Worm (Caenorhabditis elegans) whole organism, L3 larva: Measurements from ENCODE around the gene iff-2.

Experiments
- ZK546.5 ChIP-seq: sonication (generic microtip); optimal IDR thresholded peaks from 2 replicates; lab custom pipeline; 2017; ENCODE audit warnings: missing biosample characterization, missing genetic modification characterization
- aly-2 ChIP-seq: fragments of 150-350 bp; optimal IDR thresholded peaks from 2 replicates; lab custom pipeline; 2014; ENCODE audit warnings: missing biosample characterization, missing genetic modification characterization
- ama-1 ChIP-seq: fragments of 150-350 bp; optimal IDR thresholded peaks from 2 replicates; lab custom pipeline; 2018
- ceh-16 ChIP-seq: sonication (generic microtip); optimal IDR thresholded peaks from 2 replicates; lab custom pipeline; 2017; ENCODE audit warnings: missing biosample characterization, missing genetic modification characterization
- ceh-28 ChIP-seq: fragments of 150-350 bp; optimal IDR thresholded peaks from 2 replicates; lab custom pipeline; 2014; ENCODE audit warnings: missing biosample characterization, missing genetic modification reagents, missing genetic modification characterization
- ceh-82 ChIP-seq: fragments of 150-350 bp; optimal IDR thresholded peaks from 2 replicates; lab custom pipeline; 2014; ENCODE audit warnings: missing biosample characterization, missing genetic modification characterization
- daf-12 ChIP-seq: fragments of 150-350 bp; optimal IDR thresholded peaks from 2 replicates; lab custom pipeline; 2014; ENCODE audit warnings: missing biosample characterization, missing genetic modification reagents, missing genetic modification characterization
- elt-1 ChIP-seq: fragments of 150-350 bp; optimal IDR thresholded peaks from 2 replicates; lab custom pipeline; 2014; ENCODE audit warnings: missing biosample characterization, missing genetic modification characterization
- elt-2 ChIP-seq: sonication (generic microtip); optimal IDR thresholded peaks from 2 replicates; lab custom pipeline; 2016; ENCODE audit warnings: missing genetic modification reagents, mild to moderate bottlenecking, missing genetic modification characterization, missing compliant biosample characterization
- eor-1 ChIP-seq, 2 experiments: fragments of 150-350 bp; optimal IDR thresholded peaks; 2 replicates each; lab custom pipeline; 2014 to 2018; ENCODE audit warnings: missing biosample characterization in 2 of 2, missing genetic modification characterization in 2 of 2
- fkh-10 ChIP-seq: sonication (generic microtip); optimal IDR thresholded peaks from 2 replicates; lab custom pipeline; 2017; ENCODE audit warnings: missing biosample characterization, missing genetic modification reagents, missing genetic modification characterization
- fos-1 ChIP-seq: fragments of 150-350 bp; optimal IDR thresholded peaks from 2 replicates; lab custom pipeline; 2014; ENCODE audit warnings: missing biosample characterization, missing genetic modification characterization
- hmg-11 ChIP-seq: sonication (generic microtip); optimal IDR thresholded peaks from 2 replicates; lab custom pipeline; 2016; ENCODE audit warnings: missing genetic modification characterization, missing compliant biosample characterization
- jun-1 ChIP-seq: fragments of 150-350 bp; optimal IDR thresholded peaks from 2 replicates; lab custom pipeline; 2014; ENCODE audit warnings: missing biosample characterization, missing genetic modification reagents, missing genetic modification characterization
- lin-15B ChIP-seq: fragments of 150-350 bp; optimal IDR thresholded peaks from 2 replicates; lab custom pipeline; 2014; ENCODE audit warnings: missing biosample characterization, missing genetic modification characterization
- lin-39 ChIP-seq: fragments of 150-350 bp; optimal IDR thresholded peaks from 2 replicates; lab custom pipeline; 2018; ENCODE audit warnings: missing biosample characterization, missing genetic modification reagents, missing genetic modification characterization
- lsy-12 ChIP-seq: sonication (generic microtip); optimal IDR thresholded peaks from 2 replicates; lab custom pipeline; 2016; ENCODE audit warnings: mild to moderate bottlenecking, missing genetic modification characterization, missing compliant biosample characterization
- mdl-1 ChIP-seq: fragments of 150-350 bp; optimal IDR thresholded peaks from 2 replicates; lab custom pipeline; 2014; ENCODE audit warnings: missing biosample characterization, missing genetic modification characterization
- mml-1 ChIP-seq: fragments of 150-350 bp; sonication (generic microtip); optimal IDR thresholded peaks from 3 replicates; lab custom pipeline; 2014; ENCODE audit warnings: missing biosample characterization, missing genetic modification characterization
- nfya-1 ChIP-seq: sonication (generic microtip); optimal IDR thresholded peaks from 2 replicates; lab custom pipeline; 2017; ENCODE audit warnings: missing genetic modification characterization, mild to moderate bottlenecking, missing compliant biosample characterization, antibody characterized with exemption, moderate library complexity; ENCODE audit not compliant: insufficient read depth
- nhr-11 ChIP-seq: fragments of 150-350 bp; optimal IDR thresholded peaks from 2 replicates; lab custom pipeline; 2014; ENCODE audit warnings: missing biosample characterization, missing genetic modification characterization
- nhr-12 ChIP-seq: fragments of 150-350 bp; optimal IDR thresholded peaks from 2 replicates; lab custom pipeline; 2014; ENCODE audit warnings: missing biosample characterization, missing genetic modification characterization
- nhr-23 ChIP-seq: fragments of 150-350 bp; optimal IDR thresholded peaks from 2 replicates; lab custom pipeline; 2014; ENCODE audit warnings: missing biosample characterization, missing genetic modification reagents, missing genetic modification characterization
- nhr-237 ChIP-seq: fragments of 150-350 bp; optimal IDR thresholded peaks from 2 replicates; lab custom pipeline; 2014; ENCODE audit warnings: missing biosample characterization, missing genetic modification characterization
- nhr-25 ChIP-seq: sonication (generic microtip); optimal IDR thresholded peaks from 2 replicates; lab custom pipeline; 2017; ENCODE audit warnings: missing biosample characterization, missing genetic modification characterization
- nhr-43 ChIP-seq: sonication (generic microtip); optimal IDR thresholded peaks from 2 replicates; lab custom pipeline; 2016; ENCODE audit warnings: mild to moderate bottlenecking, missing genetic modification characterization, missing compliant biosample characterization; ENCODE audit not compliant: poor library complexity, severe bottlenecking
- nhr-67 ChIP-seq: fragments of 150-350 bp; optimal IDR thresholded peaks from 2 replicates; lab custom pipeline; 2014; ENCODE audit warnings: missing biosample characterization, missing genetic modification characterization
- nhr-76 ChIP-seq: fragments of 150-350 bp; sonication (generic microtip); optimal IDR thresholded peaks from 5 replicates; lab custom pipeline; 2014; ENCODE audit warnings: missing biosample characterization, missing genetic modification characterization
- nhr-77 ChIP-seq: fragments of 150-350 bp; optimal IDR thresholded peaks from 2 replicates; lab custom pipeline; 2014; ENCODE audit warnings: missing biosample characterization, missing genetic modification characterization
- pha-4 ChIP-seq: fragments of 150-350 bp; optimal IDR thresholded peaks from 2 replicates; lab custom pipeline; 2014; ENCODE audit warnings: missing biosample characterization, missing genetic modification reagents, missing genetic modification characterization
- pqm-1 ChIP-seq: fragments of 150-350 bp; optimal IDR thresholded peaks from 2 replicates; lab custom pipeline; 2017; ENCODE audit warnings: missing biosample characterization, missing genetic modification characterization, inconsistent platforms
- sea-2 ChIP-seq: fragments of 150-350 bp; sonication (generic microtip); optimal IDR thresholded peaks from 4 replicates; lab custom pipeline; 2014; ENCODE audit warnings: missing biosample characterization, missing genetic modification reagents, missing genetic modification characterization
- skn-1 ChIP-seq: fragments of 150-350 bp; optimal IDR thresholded peaks from 2 replicates; lab custom pipeline; 2014; ENCODE audit warnings: missing biosample characterization, missing genetic modification characterization
- snpc-4 ChIP-seq: fragments of 150-350 bp; optimal IDR thresholded peaks from 2 replicates; lab custom pipeline; 2014; ENCODE audit warnings: missing biosample characterization, missing genetic modification characterization
- unc-39 ChIP-seq: sonication (generic microtip); optimal IDR thresholded peaks from 4 replicates; lab custom pipeline; 2017; ENCODE audit warnings: missing biosample characterization, missing genetic modification characterization
- zag-1 ChIP-seq: fragments of 150-350 bp; optimal IDR thresholded peaks from 2 replicates; lab custom pipeline; 2014; ENCODE audit warnings: missing biosample characterization, missing genetic modification characterization
- ztf-11 ChIP-seq: fragments of 150-350 bp; optimal IDR thresholded peaks from 2 replicates; lab custom pipeline; 2014; ENCODE audit warnings: missing biosample characterization, missing genetic modification characterization
- ztf-4 ChIP-seq: fragments of 150-350 bp; optimal IDR thresholded peaks from 2 replicates; lab custom pipeline; 2014; ENCODE audit warnings: missing biosample characterization, missing genetic modification characterization

Gene iff-2

ce11 chrII:8575184-8575583 lies 14.0 kb upstream of the iff-2 start, which contains the start of gene puf-5:
Gene puf-5, plus strand, starts transcription at chrII:8575541.
- no peak for TF ChIP-seq mdl-1 (tag; lab: Kevin White, UChicago)
- no peak for TF ChIP-seq nfya-1 (tag; lab: Kevin White, UChicago)
- no peak for TF ChIP-seq mml-1 (tag; lab: Kevin White, UChicago)
- no peak for TF ChIP-seq nhr-67 (tag; lab: Kevin White, UChicago)
- TF ChIP-seq nhr-23 (tag; lab: Kevin White, UChicago): no peak
- no peak for TF ChIP-seq ceh-82 (tag; lab: Kevin White, UChicago)
- no peak for TF ChIP-seq snpc-4 (tag; lab: Kevin White, UChicago)
- TF ChIP-seq fos-1 (tag; lab: Kevin White, UChicago): no peak
- TF ChIP-seq jun-1 (tag; lab: Kevin White, UChicago): no peak
- TF ChIP-seq unc-39 (tag; lab: Kevin White, UChicago): no peak
- TF ChIP-seq elt-1 (tag; lab: Kevin White, UChicago): no peak

- TF ChIP-seq mml-1 (tag; lab: Kevin White, UChicago): no peak
- TF ChIP-seq ceh-16 (tag; lab: Kevin White, UChicago): no peak
- no peak for TF ChIP-seq nhr-67 (tag; lab: Kevin White, UChicago)
- no peak for TF ChIP-seq ztf-11
- no peak for TF ChIP-seq lin-39 (tag; lab: Kevin White, UChicago)
- no peak for TF ChIP-seq nhr-23 (tag; lab: Kevin White, UChicago)
- no peak for TF ChIP-seq pqm-1 (tag; lab: Kevin White, UChicago)
- TF ChIP-seq nhr-11 (tag; lab: Kevin White, UChicago): no peak
- TF ChIP-seq ama-1 (lab: Kevin White, UChicago): no peak
- no peak for TF ChIP-seq sea-2 (GFP tag; lab: Kevin White, UChicago)
- TF ChIP-seq nhr-77 (tag; lab: Kevin White, UChicago): no peak
- no peak for TF ChIP-seq ZK546.5
- no peak for TF ChIP-seq ztf-4 (tag; lab: Kevin White, UChicago)
- TF ChIP-seq skn-1 (tag; lab: Kevin White, UChicago): no peak
- TF ChIP-seq nhr-237 (tag; lab: Kevin White, UChicago): no peak
- no peak for TF ChIP-seq nhr-25 (tag; lab: Kevin White, UChicago)
- TF ChIP-seq elt-1 (tag; lab: Kevin White, UChicago): no peak
- no peak for TF ChIP-seq daf-12 (tag; lab: Kevin White, UChicago)
- no peak for TF ChIP-seq jun-1 (tag; lab: Kevin White, UChicago)
Observed at ce11 chrII:8573044-8573443, 11.9 kb upstream of the iff-2 start, which contains the start of gene F54C9.7. Gene F54C9.7, plus strand, starts transcription at chrII:8573344.

ce11 chrII:8570977-8571376 lies 9.8 kb upstream of the iff-2 start, which contains the start of gene bcs-1:
Gene bcs-1, plus strand, starts transcription at chrII:8571085.
- TF ChIP-seq fkh-10 (GFP tag; lab: Kevin White, UChicago) (no peak), lin-15B (tag; lab: Kevin White, UChicago) (no peak), nhr-25 (tag; lab: Kevin White, UChicago) (no peak), ZK546.5 (no peak), elt-2 (no peak), snpc-4 (tag; lab: Kevin White, UChicago) (no peak), lin-39 (tag; lab: Kevin White, UChicago) (no peak), pha-4 (tag; lab: Kevin White, UChicago) (no peak), hmg-11 (tag; lab: Kevin White, UChicago) (no peak), ztf-11 (no peak), nfya-1 (tag; lab: Kevin White, UChicago) (no peak), sea-2 (GFP tag; lab: Kevin White, UChicago) (no peak), pqm-1 (tag; lab: Kevin White, UChicago) (no peak), jun-1 (tag; lab: Kevin White, UChicago) (no peak), nhr-77 (tag; lab: Kevin White, UChicago) (no peak), nhr-76 (tag; lab: Kevin White, UChicago) (no peak), ceh-82 (tag; lab: Kevin White, UChicago) (no peak)

- TF ChIP-seq ceh-28 (peak; percentile 64), nhr-67 (tag; lab: Kevin White, UChicago) (no peak), nhr-237 (tag; lab: Kevin White, UChicago) (no peak), zag-1 (tag; lab: Kevin White, UChicago) (no peak), ztf-4 (tag; lab: Kevin White, UChicago) (peak; percentile 2), ZK546.5 (peak; percentile 84), ceh-16 (tag; lab: Kevin White, UChicago) (no peak), mml-1 (tag; lab: Kevin White, UChicago) (no peak), elt-2 (peak; percentile 72), lin-39 (tag; lab: Kevin White, UChicago) (peak; percentile 93), jun-1 (tag; lab: Kevin White, UChicago) (peak; percentile 66), ceh-82 (tag; lab: Kevin White, UChicago) (no peak), unc-39 (tag; lab: Kevin White, UChicago) (no peak), fkh-10 (GFP tag; lab: Kevin White, UChicago) (peak; percentile 83), nhr-43 (tag; lab: Kevin White, UChicago) (peak; percentile 66), aly-2 (no peak), ztf-11 (no peak), nhr-12 (tag; lab: Kevin White, UChicago) (no peak), mdl-1 (tag; lab: Kevin White, UChicago) (no peak), nhr-76 (tag; lab: Kevin White, UChicago) (no peak), nhr-11 (tag; lab: Kevin White, UChicago) (peak; percentile 73), lsy-12 (peak; percentile 77), nhr-23 (tag; lab: Kevin White, UChicago) (peak; percentile 96), eor-1 (tag; optimal IDR thresholded peaks at IDR 0.05; lab: Kevin White, UChicago) (no peak), ama-1 (lab: Kevin White, UChicago) (peak; percentile 7), nfya-1 (tag; lab: Kevin White, UChicago) (peak; percentile 97), hmg-11 (tag; lab: Kevin White, UChicago) (peak; percentile 63)
Observed at ce11 chrII:8569038-8569977, 8.1 kb upstream of the iff-2 start, which contains the start of the genes col-38 and rpl-5. Gene col-38, minus strand, starts transcription at chrII:8569088. Gene rpl-5, plus strand, starts transcription at chrII:8569927.
